Worm (Caenorhabditis elegans) whole organism, mixed stage, embryonic: Measurements from ENCODE around the gene gld-3.
"Not testable (repeated sequence)": the region's sequence is repeated elsewhere in the genome, so short reads cannot be mapped to it uniquely, and the experiment has no call there.

ENCODE experiments used
- M03D4.4 ChIP-seq: sonication (generic microtip); optimal IDR thresholded peaks from 2 replicates; lab custom pipeline; 2017; ENCODE audit warnings: mild to moderate bottlenecking, missing genetic modification characterization, missing compliant biosample characterization
- bed-3 ChIP-seq: fragments of 200-800 bp; sonication (Bioruptor generic); optimal IDR thresholded peaks from 3 replicates; lab custom pipeline; 2018; ENCODE audit warnings: mild to moderate bottlenecking, missing genetic modification characterization, moderate library complexity, missing compliant biosample characterization
- ceh-43 ChIP-seq: fragments of 200-800 bp; sonication (Bioruptor generic); optimal IDR thresholded peaks from 2 replicates; lab custom pipeline; 2018; ENCODE audit warnings: mild to moderate bottlenecking, missing genetic modification characterization, moderate library complexity, missing compliant biosample characterization
- ceh-83 ChIP-seq: fragments of 200-800 bp; sonication (Bioruptor generic); optimal IDR thresholded peaks from 2 replicates; lab custom pipeline; 2018; ENCODE audit warnings: mild to moderate bottlenecking, missing genetic modification characterization, missing compliant biosample characterization
- ces-1 ChIP-seq: fragments of 150-350 bp; optimal IDR thresholded peaks from 2 replicates; lab custom pipeline; 2014; ENCODE audit warnings: missing biosample characterization, missing genetic modification reagents, missing genetic modification characterization
- cnd-1 ChIP-seq: fragments of 200-800 bp; sonication (Bioruptor generic); optimal IDR thresholded peaks from 2 replicates; lab custom pipeline; 2018; ENCODE audit warnings: mild to moderate bottlenecking, missing genetic modification characterization, missing compliant biosample characterization
- drap-1 ChIP-seq: fragments of 200-800 bp; sonication (Bioruptor generic); optimal IDR thresholded peaks from 3 replicates; lab custom pipeline; 2018; ENCODE audit warnings: mild to moderate bottlenecking, missing genetic modification characterization, missing compliant biosample characterization
- elt-1 ChIP-seq: sonication (generic microtip); optimal IDR thresholded peaks from 2 replicates; lab custom pipeline; 2017; ENCODE audit warnings: missing genetic modification characterization, mild to moderate bottlenecking, missing compliant biosample characterization, antibody characterized with exemption, moderate library complexity, borderline replicate concordance; ENCODE audit not compliant: insufficient read depth
- elt-3 ChIP-seq: fragments of 150-350 bp; optimal IDR thresholded peaks from 2 replicates; lab custom pipeline; 2014; ENCODE audit warnings: missing biosample characterization, missing genetic modification characterization
- hlh-1 ChIP-seq: fragments of 150-350 bp; optimal IDR thresholded peaks from 2 replicates; lab custom pipeline; 2014; ENCODE audit warnings: missing biosample characterization, missing genetic modification reagents, missing genetic modification characterization
- lin-13 ChIP-seq: fragments of 150-350 bp; optimal IDR thresholded peaks from 2 replicates; lab custom pipeline; 2014; ENCODE audit warnings: missing biosample characterization, missing genetic modification characterization
- lin-32 ChIP-seq: fragments of 200-800 bp; sonication (Bioruptor generic); optimal IDR thresholded peaks from 2 replicates; lab custom pipeline; 2018; ENCODE audit warnings: mild to moderate bottlenecking, missing genetic modification characterization, missing compliant biosample characterization
- lsy-2 ChIP-seq: fragments of 150-350 bp; optimal IDR thresholded peaks from 2 replicates; lab custom pipeline; 2014; ENCODE audit warnings: missing biosample characterization, missing genetic modification characterization
- mab-5 ChIP-seq: fragments of 150-350 bp; optimal IDR thresholded peaks from 2 replicates; lab custom pipeline; 2014; ENCODE audit warnings: missing biosample characterization, missing genetic modification characterization
- mep-1 ChIP-seq: fragments of 150-350 bp; optimal IDR thresholded peaks from 2 replicates; lab custom pipeline; 2017; ENCODE audit warnings: missing biosample characterization, missing genetic modification reagents, missing genetic modification characterization, inconsistent platforms
- mls-2 ChIP-seq: sonication (generic microtip); optimal IDR thresholded peaks from 2 replicates; lab custom pipeline; 2016; ENCODE audit warnings: mild to moderate bottlenecking, missing genetic modification characterization, moderate library complexity, missing compliant biosample characterization
- nhr-12 ChIP-seq: fragments of 150-350 bp; optimal IDR thresholded peaks from 2 replicates; lab custom pipeline; 2014; ENCODE audit warnings: missing biosample characterization, missing genetic modification characterization
- nhr-2 ChIP-seq: fragments of 150-350 bp; optimal IDR thresholded peaks from 2 replicates; lab custom pipeline; 2014; ENCODE audit warnings: missing biosample characterization, missing genetic modification characterization
- nhr-237 ChIP-seq: fragments of 150-350 bp; optimal IDR thresholded peaks from 2 replicates; lab custom pipeline; 2014; ENCODE audit warnings: missing biosample characterization, missing genetic modification characterization
- nhr-28 ChIP-seq: fragments of 150-350 bp; optimal IDR thresholded peaks from 2 replicates; lab custom pipeline; 2014; ENCODE audit warnings: missing biosample characterization, missing genetic modification characterization
- nhr-76 ChIP-seq: sonication (generic microtip); optimal IDR thresholded peaks from 2 replicates; lab custom pipeline; 2017; ENCODE audit warnings: missing biosample characterization, missing genetic modification characterization
- pha-4 ChIP-seq: fragments of 150-350 bp; optimal IDR thresholded peaks from 2 replicates; lab custom pipeline; 2018; ENCODE audit warnings: missing biosample characterization, missing genetic modification reagents, missing genetic modification characterization
- sem-2 ChIP-seq: fragments of 200-800 bp; sonication (Bioruptor generic); optimal IDR thresholded peaks from 2 replicates; lab custom pipeline; 2018; ENCODE audit warnings: mild to moderate bottlenecking, missing genetic modification characterization, missing compliant biosample characterization
- snpc-4 ChIP-seq: fragments of 150-350 bp; optimal IDR thresholded peaks from 2 replicates; lab custom pipeline; 2014; ENCODE audit warnings: missing biosample characterization, missing genetic modification characterization
- sptf-1 ChIP-seq: sonication (generic microtip); optimal IDR thresholded peaks from 2 replicates; lab custom pipeline; 2017; ENCODE audit warnings: mild to moderate bottlenecking, missing genetic modification characterization, moderate library complexity, missing compliant biosample characterization
- tbx-8 ChIP-seq: fragments of 200-800 bp; sonication (Bioruptor generic); optimal IDR thresholded peaks from 2 replicates; lab custom pipeline; 2018; ENCODE audit warnings: mild to moderate bottlenecking, missing genetic modification characterization, moderate library complexity, missing compliant biosample characterization
- unc-120 ChIP-seq: sonication (generic microtip); optimal IDR thresholded peaks from 2 replicates; lab custom pipeline; 2017; ENCODE audit warnings: missing genetic modification characterization, missing compliant biosample characterization; ENCODE audit not compliant: poor library complexity, severe bottlenecking
- unc-39 ChIP-seq: fragments of 150-350 bp; optimal IDR thresholded peaks from 2 replicates; lab custom pipeline; 2014; ENCODE audit warnings: missing biosample characterization, missing genetic modification characterization
- unc-62 ChIP-seq: fragments of 150-350 bp; optimal IDR thresholded peaks from 2 replicates; lab custom pipeline; 2014; ENCODE audit warnings: missing biosample characterization, missing genetic modification reagents, missing genetic modification characterization
- zip-8 ChIP-seq: fragments of 150-350 bp; optimal IDR thresholded peaks from 2 replicates; lab custom pipeline; 2014; ENCODE audit warnings: missing biosample characterization, missing genetic modification characterization
- ztf-11 ChIP-seq: fragments of 150-350 bp; optimal IDR thresholded peaks from 2 replicates; lab custom pipeline; 2014; ENCODE audit warnings: missing biosample characterization, missing genetic modification characterization

gld-3 gene

ce11 chrII:7131871-7132693 is at the start of gene gld-3, which contains the start of gene T07F8.4:
Gene gld-3, plus strand, starts transcription at chrII:7132643.
Gene T07F8.4, minus strand, starts transcription at chrII:7132032.
- TF ChIP-seq nhr-237 (tag; lab: Kevin White, UChicago) (no peak), drap-1 (GFP tag; lab: Kevin White, UChicago) (no peak), M03D4.4 (tag; lab: Kevin White, UChicago) (no peak), lsy-2 (tag; lab: Kevin White, UChicago) (peak; percentile 93), snpc-4 (tag; lab: Kevin White, UChicago) (no peak), mep-1 (peak; percentile 62), nhr-28 (tag; lab: Kevin White, UChicago) (no peak), mab-5 (tag; lab: Kevin White, UChicago) (no peak), sptf-1 (tag; lab: Kevin White, UChicago) (peak; percentile 42)

DNA sequence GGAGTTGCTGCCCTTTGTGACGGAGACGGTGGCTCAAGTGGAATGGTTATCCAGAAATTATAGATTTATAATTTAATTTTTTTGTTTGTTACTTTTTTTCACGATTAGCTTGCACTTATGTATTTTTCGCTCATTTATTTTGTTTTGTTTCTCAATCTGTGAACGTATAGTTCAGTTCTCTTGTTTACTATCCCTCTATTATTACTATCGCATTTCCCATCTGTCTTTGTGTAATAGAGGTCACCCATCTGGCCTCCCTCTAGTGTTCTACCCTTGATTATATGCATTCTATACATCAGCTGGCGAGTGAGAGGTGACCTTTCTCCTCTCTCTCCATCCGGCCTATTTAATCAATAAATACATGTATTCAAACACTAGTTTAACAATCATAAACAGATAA is 48.4 kb upstream of the gld-3 start, which contains the start of the genes T02G5.14 and T02G5.15:
Gene T02G5.14 (plus strand): TSS at position 301 of the 400 bp plus-strand sequence.
Gene T02G5.15 (plus strand): TSS at position 301 of the 400 bp plus-strand sequence.
- TF ChIP-seq sptf-1 (tag; lab: Kevin White, UChicago); elt-3; unc-62: not testable (repeated sequence)

- TF ChIP-seq mab-5 (tag; lab: Kevin White, UChicago) (no peak), lin-32 (GFP tag; lab: Kevin White, UChicago) (no peak), lsy-2 (tag; lab: Kevin White, UChicago) (no peak), unc-39 (tag; lab: Kevin White, UChicago) (no peak), ces-1 (GFP tag; lab: Kevin White, UChicago) (peak; percentile 9)
Observed at ce11 chrII:7090085-7090484, 42.4 kb upstream of the gld-3 start.

DNA sequence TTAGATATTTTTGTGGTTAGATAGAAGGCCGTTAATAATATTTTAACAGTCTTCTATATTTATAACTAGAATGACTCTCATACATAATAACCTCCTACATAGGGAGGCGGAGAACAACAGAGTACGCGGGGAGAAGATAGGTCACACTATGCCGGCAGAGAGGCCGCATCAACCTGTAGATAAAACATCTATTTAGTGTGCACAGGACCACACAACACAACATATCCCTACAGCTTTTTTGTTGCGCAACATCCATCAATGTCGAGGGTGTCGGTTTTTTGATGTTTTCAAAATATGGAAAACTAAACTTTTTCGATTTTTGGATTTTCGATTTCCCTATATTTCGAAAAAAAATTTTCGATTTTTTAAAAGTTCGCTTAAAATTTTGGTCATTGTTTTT is 41.6 kb upstream of the gld-3 start:
- no peak for TF ChIP-seq unc-120
- no peak for TF ChIP-seq nhr-237 (tag; lab: Kevin White, UChicago)
- no peak for TF ChIP-seq drap-1 (GFP tag; lab: Kevin White, UChicago)
- no peak for TF ChIP-seq ztf-11
- TF ChIP-seq ces-1 (GFP tag; lab: Kevin White, UChicago), result no peak
- TF ChIP-seq ceh-43 (GFP tag; lab: Kevin White, UChicago), result no peak
- no peak for TF ChIP-seq bed-3 (GFP tag; lab: Kevin White, UChicago)
- TF ChIP-seq nhr-2 (tag; lab: Kevin White, UChicago), result peak; percentile 78
- TF ChIP-seq tbx-8, result no peak
- no peak for TF ChIP-seq sem-2 (GFP tag; lab: Kevin White, UChicago)
- TF ChIP-seq hlh-1 (tag; lab: Kevin White, UChicago), result no peak
- no peak for TF ChIP-seq pha-4 (tag; lab: Kevin White, UChicago)
- peak; percentile 21 for TF ChIP-seq cnd-1
- TF ChIP-seq elt-1 (tag; lab: Kevin White, UChicago), result no peak
- no peak for TF ChIP-seq elt-3
- no peak for TF ChIP-seq snpc-4 (tag; lab: Kevin White, UChicago)
- TF ChIP-seq unc-62, result no peak
- no peak for TF ChIP-seq nhr-76 (tag; lab: Kevin White, UChicago)
- TF ChIP-seq lin-13 (tag; lab: Kevin White, UChicago), result no peak
- TF ChIP-seq ceh-83 (GFP tag; lab: Kevin White, UChicago), result no peak
- TF ChIP-seq mls-2, result no peak
- TF ChIP-seq M03D4.4 (tag; lab: Kevin White, UChicago), result no peak
- no peak for TF ChIP-seq sptf-1 (tag; lab: Kevin White, UChicago)
- TF ChIP-seq zip-8 (tag; lab: Kevin White, UChicago), result peak; percentile 93
- TF ChIP-seq, all 35 proteins: peak for 3

DNA sequence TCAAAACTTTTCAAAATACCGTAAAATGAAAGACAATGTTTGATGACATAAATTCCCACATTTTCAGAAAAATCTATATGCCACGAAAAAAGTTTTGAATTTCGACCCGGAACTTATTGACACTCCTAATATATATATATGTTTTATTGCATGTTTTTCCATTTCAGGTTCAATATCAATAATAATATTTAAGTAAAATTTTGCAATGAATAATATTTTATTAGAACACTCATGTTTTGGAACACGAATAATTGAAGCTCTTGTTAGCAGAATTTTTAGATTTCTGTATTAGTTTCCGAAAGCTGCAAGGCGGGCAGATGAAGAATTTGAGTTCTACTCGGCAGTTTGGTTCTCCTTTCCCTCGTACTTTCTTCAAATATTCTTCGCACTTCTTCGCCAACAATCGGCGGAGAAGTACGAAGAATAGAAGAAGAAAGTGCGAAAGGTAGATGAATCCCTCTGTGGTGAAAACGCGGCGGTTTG is 39.1 kb upstream of the gld-3 start, which contains the start of gene T02G5.3:
Gene T02G5.3 (plus strand): TSS at position 51 of the 483 bp plus-strand sequence.
- TF ChIP-seq unc-39 (tag; lab: Kevin White, UChicago) (no peak), ceh-43 (GFP tag; lab: Kevin White, UChicago) (no peak), lin-32 (GFP tag; lab: Kevin White, UChicago) (no peak), ceh-83 (GFP tag; lab: Kevin White, UChicago) (no peak), unc-120 (no peak), mep-1 (no peak), bed-3 (GFP tag; lab: Kevin White, UChicago) (no peak), sem-2 (GFP tag; lab: Kevin White, UChicago) (no peak), nhr-76 (tag; lab: Kevin White, UChicago) (no peak), cnd-1 (no peak), M03D4.4 (tag; lab: Kevin White, UChicago) (no peak), nhr-12 (no peak), elt-1 (tag; lab: Kevin White, UChicago) (no peak)
